Fruit fly (Drosophila melanogaster) whole organism, pupa: ENCODE results near the gene CG33310.

ENCODE experiments used
- CG10348 ChIP-seq: fragments of 200-800 bp; sonication (Bioruptor generic); IDR thresholded peaks from 2 replicates; pipeline ENCODE4 v1.3.6; 2022; ENCODE audit warnings: missing biosample characterization, missing genetic modification characterization
- CG12605 ChIP-seq: fragments of 200-800 bp; sonication (Bioruptor generic); IDR thresholded peaks from 2 replicates; pipeline ENCODE4 v1.3.6; 2022; ENCODE audit warnings: missing biosample characterization, missing genetic modification characterization
- CG13204 ChIP-seq: fragments of 200-800 bp; sonication (Bioruptor generic); optimal IDR thresholded peaks from 2 replicates; lab custom pipeline; 2018; ENCODE audit warnings: missing biosample characterization, mild to moderate bottlenecking, missing genetic modification characterization, moderate library complexity
- CG14655 ChIP-seq: fragments of 200-800 bp; sonication (Bioruptor generic); optimal IDR thresholded peaks from 3 replicates; lab custom pipeline; 2017; ENCODE audit warnings: mild to moderate bottlenecking, missing biosample characterization, missing genetic modification reagents, missing genetic modification characterization
- CG34367 ChIP-seq: fragments of 200-800 bp; sonication (Bioruptor generic); optimal IDR thresholded peaks from 2 replicates; lab custom pipeline; 2018; ENCODE audit warnings: missing biosample characterization, mild to moderate bottlenecking, missing genetic modification characterization
- CG8159 ChIP-seq: fragments of 200-800 bp; sonication (Bioruptor generic); optimal IDR thresholded peaks from 3 replicates; lab custom pipeline; 2018; ENCODE audit warnings: missing biosample characterization, mild to moderate bottlenecking, missing genetic modification characterization, moderate library complexity
- CG9948 ChIP-seq: fragments of 200-800 bp; sonication (Bioruptor generic); optimal IDR thresholded peaks from 2 replicates; lab custom pipeline; 2018; ENCODE audit warnings: missing biosample characterization, mild to moderate bottlenecking, missing genetic modification characterization, moderate library complexity
- EcR ChIP-seq: fragments of 200-800 bp; sonication (Bioruptor generic); optimal IDR thresholded peaks from 3 replicates; lab custom pipeline; 2019; ENCODE audit warnings: missing biosample characterization, missing genetic modification characterization, mild to moderate bottlenecking, moderate library complexity, missing genetic modification reagents
- Ets98B ChIP-seq: fragments of 200-800 bp; sonication (Bioruptor generic); IDR thresholded peaks from 2 replicates; pipeline ENCODE4 v1.3.6; 2022; ENCODE audit warnings: missing biosample characterization, missing genetic modification characterization
- Pif1A ChIP-seq: fragments of 200-800 bp; sonication (Bioruptor generic); optimal IDR thresholded peaks from 3 replicates; lab custom pipeline; 2016; ENCODE audit warnings: missing biosample characterization, missing genetic modification characterization
- Pif1B ChIP-seq: fragments of 200-800 bp; sonication (Bioruptor generic); optimal IDR thresholded peaks from 3 replicates; lab custom pipeline; 2016; ENCODE audit warnings: missing biosample characterization, missing genetic modification characterization

DNA sequence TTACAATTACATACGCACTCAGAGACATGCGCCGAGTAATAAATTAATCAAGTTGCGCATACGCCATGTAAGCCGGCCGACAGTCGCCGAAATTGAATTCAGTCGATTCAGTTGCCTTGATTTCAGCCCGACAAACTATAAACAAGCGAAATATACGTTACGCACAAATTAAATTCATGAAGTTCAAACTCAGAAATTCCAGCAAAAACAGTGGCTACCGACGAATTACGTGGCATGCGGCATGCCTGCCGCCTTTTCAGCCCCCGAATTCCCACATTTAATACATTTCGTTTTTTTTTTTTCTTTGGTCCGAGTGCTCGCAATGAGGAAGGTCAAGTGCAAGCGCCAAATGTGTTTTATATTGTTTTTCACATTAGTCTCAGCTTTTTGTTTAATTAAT is 26.3 kb upstream of the CG33310 start:
- TF ChIP-seq EcR (no peak), CG9948 (tag; lab: Kevin White, UChicago) (no peak), CG34367 (no peak), CG8159 (no peak), Pif1A (no peak), CG10348 (no peak), Pif1B (GFP tag; lab: Kevin White, UChicago) (no peak), CG13204 (no peak), CG12605 (GFP tag; lab: Robert Waterston, UW) (no peak), Ets98B (GFP tag; lab: Robert Waterston, UW) (no peak), CG14655 (GFP tag; lab: Kevin White, UChicago) (no peak)
